Worm (Caenorhabditis elegans): ENCODE data around the gene F54C8.1.

Gene F54C8.1

ce11 chrIII:9467095-9467494, 27.6 kb downstream of the F54C8.1 start, which contains the start of gene baf-1 (continued):
- TF ChIP-seq fkh-3 (tag; optimal IDR thresholded peaks at IDR 0.05) (peak; percentile 37), let-526 (GFP tag; IDR thresholded peaks at IDR 0.05) (no peak), ceh-91 (GFP tag; IDR thresholded peaks at IDR 0.05) (peak; percentile 43; the same call in 1 of the 2 replicates), ztf-22 (GFP tag; optimal IDR thresholded peaks at IDR 0.05) (no peak)

ce11 chrIII:9467857-9468256, 28.4 kb downstream of the F54C8.1 start, which contains the start of gene tag-342:
Gene tag-342, plus strand, starts transcription at chrIII:9468157.
- no peak for TF ChIP-seq F37B4.10 (GFP tag; IDR thresholded peaks at IDR 0.05)
- TF ChIP-seq ztf-18 (tag; optimal IDR thresholded peaks at IDR 0.05) = no peak
- TF ChIP-seq tbp1 (GFP tag; optimal IDR thresholded peaks at IDR 0.05) = no peak
- TF ChIP-seq rcor-1 (GFP tag; IDR thresholded peaks at IDR 0.05) = no peak
- no peak for TF ChIP-seq hlh-26 (GFP tag; conservative IDR thresholded peaks at IDR 0.05)
- no peak for TF ChIP-seq egl-18 (GFP tag; IDR thresholded peaks at IDR 0.05)
- TF ChIP-seq F52B5.7 (tag; optimal IDR thresholded peaks at IDR 0.05) = no peak
- TF ChIP-seq hrde-1 (tag; optimal IDR thresholded peaks at IDR 0.05; ENCODE audit: borderline replicate concordance) = no peak
- no peak for TF ChIP-seq lag-1 (GFP tag; IDR thresholded peaks at IDR 0.05)
- no peak for TF ChIP-seq dox-1 (GFP tag; IDR thresholded peaks at IDR 0.05)
- no peak for TF ChIP-seq Y53G8AR.9 (GFP tag; conservative IDR thresholded peaks at IDR 0.05)
- TF ChIP-seq T07F8.4 (tag; optimal IDR thresholded peaks at IDR 0.05) = no peak
- TF ChIP-seq tbx-9 (tag; optimal IDR thresholded peaks at IDR 0.05; ENCODE audit: borderline replicate concordance) = no peak

- TF ChIP-seq Y56A3A.18 (GFP tag; IDR thresholded peaks at IDR 0.05) (no peak), unc-62 (GFP tag; optimal IDR thresholded peaks at IDR 0.05) (no peak), T26A5.8 (tag; optimal IDR thresholded peaks at IDR 0.05) (no peak), let-607 (tag; optimal IDR thresholded peaks at IDR 0.05) (no peak)
Measured at ce11 chrIII:9471996-9472395, 32.5 kb downstream of the F54C8.1 start.

DNA sequence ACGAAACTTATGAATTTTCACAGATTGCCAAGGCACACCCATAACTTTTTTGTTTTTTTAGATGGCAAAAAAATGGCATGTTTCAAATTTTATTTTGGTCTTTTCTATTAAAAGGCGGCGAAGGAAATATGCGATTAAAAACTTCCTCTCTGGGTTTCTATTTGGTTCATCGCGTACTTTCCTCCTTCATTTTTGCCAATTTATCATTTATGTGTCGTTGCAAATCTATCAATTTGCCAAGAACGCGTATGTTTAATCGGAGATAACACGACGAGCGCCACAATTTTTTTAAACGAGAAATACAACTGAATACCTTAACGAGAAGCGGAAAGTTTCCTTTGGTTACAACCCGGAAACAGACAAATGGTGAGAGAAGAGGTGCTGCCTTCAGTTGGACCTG, 33.0 kb downstream of the F54C8.1 start:
- TF ChIP-seq cebp-1 (GFP tag; IDR thresholded peaks at IDR 0.05) = no peak
- no peak for TF ChIP-seq cebp-1 (tag; optimal IDR thresholded peaks at IDR 0.05)
- no peak for TF ChIP-seq tbp1 (GFP tag; optimal IDR thresholded peaks at IDR 0.05)
- TF ChIP-seq nhr-80 (tag; optimal IDR thresholded peaks at IDR 0.05) = peak; percentile 76

- TF ChIP-seq F39B2.1 (GFP tag; IDR thresholded peaks at IDR 0.05) (no peak), nhr-80 (tag; optimal IDR thresholded peaks at IDR 0.05) (peak; percentile 96), nfyb-1 (GFP tag; IDR thresholded peaks at IDR 0.05) (0 out of 2 replicates have a peak, but pooled peaks have one; percentile 24), dox-1 (GFP tag; IDR thresholded peaks at IDR 0.05) (0 out of 2 replicates have a peak, but pooled peaks have one; percentile 40), ets-4 (GFP tag; optimal IDR thresholded peaks at IDR 0.05) (peak; percentile 30), attf-5 (GFP tag; optimal IDR thresholded peaks at IDR 0.05) (peak; percentile 34), rcor-1 (GFP tag; IDR thresholded peaks at IDR 0.05) (no peak)
Measured at ce11 chrIII:9474501-9474900, 35.0 kb downstream of the F54C8.1 start.

DNA sequence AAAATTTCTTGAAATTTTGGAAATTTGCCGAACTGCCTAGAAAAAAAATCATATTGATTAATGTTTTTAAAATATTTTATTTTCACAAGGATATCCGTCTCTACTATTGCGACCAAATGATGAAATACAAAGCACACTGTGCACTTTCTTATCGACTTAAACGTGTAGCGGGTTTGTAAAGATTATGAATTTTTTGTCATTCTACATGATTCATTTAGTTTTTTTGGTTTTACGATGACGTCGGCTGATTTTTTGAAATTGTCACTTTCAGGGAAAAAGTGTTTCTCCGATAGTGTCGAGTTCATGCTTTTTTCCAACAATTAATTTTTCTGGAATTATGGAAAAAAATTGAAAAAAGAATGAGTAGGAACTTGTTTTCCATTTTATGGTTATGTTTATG, 37.1 kb downstream of the F54C8.1 start:
- TF ChIP-seq ceh-100 (GFP tag; IDR thresholded peaks at IDR 0.05) (no peak), lin-54 (GFP tag; optimal IDR thresholded peaks at IDR 0.05) (no peak), nhr-80 (tag; optimal IDR thresholded peaks at IDR 0.05) (peak; percentile 53), B0336.3 (GFP tag; IDR thresholded peaks at IDR 0.05) (no peak), snpc-3.4 (tag; optimal IDR thresholded peaks at IDR 0.05) (no peak), ztf-18 (tag; optimal IDR thresholded peaks at IDR 0.05) (no peak)
